Worm (Caenorhabditis elegans) whole organism, L4 larva: ENCODE measurements around the gene T21B4.3.
A peak's percentile ranks its signal among the peaks of the same experiment; 100 is the strongest.

ENCODE experiments used
- D1046.2 ChIP-seq: fragments of 200-800 bp; sonication (Bioruptor generic); IDR thresholded peaks from 2 replicates; pipeline ENCODE4 v1.3.6; 2022; ENCODE audit warnings: missing genetic modification characterization, missing compliant biosample characterization
- F10B5.3 ChIP-seq: sonication (generic microtip); optimal IDR thresholded peaks from 2 replicates; lab custom pipeline; 2016; ENCODE audit warnings: mild to moderate bottlenecking, missing genetic modification characterization, missing compliant biosample characterization
- aha-1 ChIP-seq: fragments of 150-350 bp; peaks from one replicate; lab custom pipeline; 2014; ENCODE audit warnings: missing biosample characterization, missing genetic modification characterization
- aly-2 ChIP-seq: sonication (generic microtip); optimal IDR thresholded peaks from 2 replicates; lab custom pipeline; 2018; ENCODE audit warnings: missing biosample characterization, missing genetic modification characterization
- ceh-20 ChIP-seq: fragments of 200-800 bp; sonication (Bioruptor generic); IDR thresholded peaks from 2 replicates; pipeline ENCODE4 v1.3.6; 2022; ENCODE audit warnings: missing genetic modification reagents, missing genetic modification characterization, missing compliant biosample characterization
- ceh-28 ChIP-seq: fragments of 150-350 bp; optimal IDR thresholded peaks from 2 replicates; lab custom pipeline; 2014; ENCODE audit warnings: missing biosample characterization, missing genetic modification reagents, missing genetic modification characterization
- ctbp-1 ChIP-seq: fragments of 200-800 bp; sonication (Bioruptor generic); IDR thresholded peaks from 2 replicates; pipeline ENCODE4 v1.3.6; 2022; ENCODE audit warnings: missing genetic modification reagents, missing genetic modification characterization, missing compliant biosample characterization
- dmd-8 ChIP-seq: fragments of 200-800 bp; sonication (Bioruptor generic); IDR thresholded peaks from 2 replicates; pipeline ENCODE4 v1.3.6; 2022; ENCODE audit warnings: missing genetic modification characterization, missing compliant biosample characterization
- fkh-10 ChIP-seq: fragments of 150-350 bp; optimal IDR thresholded peaks from 2 replicates; lab custom pipeline; 2014; ENCODE audit warnings: missing biosample characterization, missing genetic modification reagents, missing genetic modification characterization
- hif-1 ChIP-seq, 2 experiments: sonication (generic microtip); optimal IDR thresholded peaks; 2 replicates each; lab custom pipeline; 2016 to 2017; ENCODE audit warnings: missing compliant biosample characterization in 2 of 2, missing genetic modification characterization in 2 of 2, missing genetic modification reagents in 2 of 2, missing genotype in 2 of 2, mild to moderate bottlenecking in 1 of 2
- hlh-11 ChIP-seq: fragments of 200-800 bp; sonication (Bioruptor generic); optimal IDR thresholded peaks from 2 replicates; lab custom pipeline; 2018; ENCODE audit warnings: mild to moderate bottlenecking, missing genetic modification characterization, missing compliant biosample characterization
- jun-1 ChIP-seq: fragments of 150-350 bp; optimal IDR thresholded peaks from 2 replicates; lab custom pipeline; 2014; ENCODE audit warnings: missing biosample characterization, missing genetic modification reagents, missing genetic modification characterization
- lin-15B ChIP-seq: fragments of 150-350 bp; sonication (generic microtip); optimal IDR thresholded peaks from 3 replicates; lab custom pipeline; 2014; ENCODE audit warnings: missing biosample characterization, missing genetic modification characterization
- madf-5 ChIP-seq, 2 experiments: fragments of 200-800 bp; sonication (Bioruptor generic); IDR thresholded peaks; 2 replicates each; pipeline ENCODE4 v1.3.6; 2022; ENCODE audit warnings: missing compliant biosample characterization in 2 of 2, missing genetic modification characterization in 2 of 2
- mdl-1 ChIP-seq, 2 experiments: fragments of 150-350 bp in 1 of 2; sonication (generic microtip) in 1 of 2; optimal IDR thresholded peaks; 2 replicates each; lab custom pipeline; 2014 to 2017; ENCODE audit warnings: missing biosample characterization in 2 of 2, missing genetic modification characterization in 2 of 2
- mep-1 ChIP-seq: fragments of 150-350 bp; sonication (generic microtip); optimal IDR thresholded peaks from 3 replicates; lab custom pipeline; 2014; ENCODE audit warnings: missing biosample characterization, missing genetic modification characterization
- nhr-10 ChIP-seq: fragments of 150-350 bp; optimal IDR thresholded peaks from 2 replicates; lab custom pipeline; 2014; ENCODE audit warnings: missing biosample characterization, missing genetic modification characterization
- nhr-41 ChIP-seq: fragments of 200-800 bp; sonication (Bioruptor generic); IDR thresholded peaks from 2 replicates; pipeline ENCODE4 v1.3.6; 2022; ENCODE audit warnings: missing genetic modification reagents, missing genetic modification characterization, missing compliant biosample characterization
- nhr-42 ChIP-seq: fragments of 200-800 bp; sonication (Bioruptor generic); IDR thresholded peaks from 2 replicates; pipeline ENCODE4 v1.3.6; 2022; ENCODE audit warnings: missing genetic modification characterization, missing compliant biosample characterization
- set-16 ChIP-seq: fragments of 200-800 bp; sonication (Bioruptor generic); IDR thresholded peaks from 2 replicates; pipeline ENCODE4 v1.3.6; 2022; ENCODE audit warnings: missing genetic modification reagents, missing genetic modification characterization, missing compliant biosample characterization
- snpc-1.2 ChIP-seq: fragments of 200-800 bp; sonication (Bioruptor generic); IDR thresholded peaks from 2 replicates; pipeline ENCODE4 v1.3.6; 2022; ENCODE audit warnings: missing genetic modification reagents, missing genetic modification characterization, missing compliant biosample characterization
- snpc-4 ChIP-seq: fragments of 150-350 bp; optimal IDR thresholded peaks from 2 replicates; lab custom pipeline; 2014; ENCODE audit warnings: missing biosample characterization, missing genetic modification characterization
- spr-1 ChIP-seq: sonication (generic microtip); optimal IDR thresholded peaks from 2 replicates; lab custom pipeline; 2016; ENCODE audit warnings: mild to moderate bottlenecking, missing genetic modification characterization, missing compliant biosample characterization
- unc-39 ChIP-seq: sonication (generic microtip); optimal IDR thresholded peaks from 2 replicates; lab custom pipeline; 2017; ENCODE audit warnings: missing biosample characterization, missing genetic modification characterization
- unc-62 ChIP-seq, 3 experiments: fragments of 150-350 bp in 1 of 3; sonication (generic microtip); optimal IDR thresholded peaks in 2 of 3; peaks in 1 of 3; 1 replicate in 1 of 3; 2 replicates in 2 of 3; lab custom pipeline; 2014 to 2017; ENCODE audit warnings: missing biosample characterization in 3 of 3, missing genetic modification characterization in 3 of 3, missing genetic modification reagents in 3 of 3, missing genotype in 1 of 3
- zip-11 ChIP-seq: fragments of 200-800 bp; sonication (Bioruptor generic); IDR thresholded peaks from 2 replicates; pipeline ENCODE4 v1.3.6; 2022; ENCODE audit warnings: missing genetic modification characterization, missing compliant biosample characterization

The T21B4.3 gene

DNA sequence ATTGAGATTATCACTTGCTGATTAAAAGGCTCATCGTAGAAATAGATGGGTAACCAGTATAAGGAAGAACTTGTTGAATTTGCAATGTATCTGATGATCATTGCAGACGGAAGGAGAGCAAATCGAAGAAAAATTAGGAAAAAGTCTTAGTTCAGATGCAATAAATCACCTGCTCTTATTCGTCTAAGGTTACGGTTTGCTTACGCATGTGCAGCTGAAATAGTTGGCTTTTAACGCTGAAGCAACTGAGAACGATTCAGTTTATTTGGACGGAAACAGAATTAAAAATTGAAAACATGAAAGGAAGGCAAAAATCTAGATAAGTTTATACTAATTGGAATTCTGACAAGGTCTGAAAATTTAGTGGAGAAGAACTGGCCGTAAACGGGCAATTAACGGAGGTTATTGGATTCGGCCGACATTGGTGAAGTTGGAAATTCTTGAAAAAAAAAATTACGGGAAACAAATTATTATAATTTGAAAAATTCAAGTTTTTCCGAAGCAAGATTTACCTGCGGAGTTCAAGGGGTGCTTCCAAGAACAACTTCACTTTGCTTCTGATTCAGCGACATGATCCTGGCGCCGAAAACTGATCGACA lies 44.0 kb downstream of the T21B4.3 start, which contains the start of the genes sre-35 and sre-33:
Gene sre-35 (minus strand): TSS at position 101 of the 599 bp plus-strand sequence.
Gene sre-33 (plus strand): TSS at position 549 of the 599 bp plus-strand sequence.
- TF ChIP-seq aha-1 (tag; lab: Kevin White, UChicago) (peak; percentile 81), aly-2 (no peak)

DNA sequence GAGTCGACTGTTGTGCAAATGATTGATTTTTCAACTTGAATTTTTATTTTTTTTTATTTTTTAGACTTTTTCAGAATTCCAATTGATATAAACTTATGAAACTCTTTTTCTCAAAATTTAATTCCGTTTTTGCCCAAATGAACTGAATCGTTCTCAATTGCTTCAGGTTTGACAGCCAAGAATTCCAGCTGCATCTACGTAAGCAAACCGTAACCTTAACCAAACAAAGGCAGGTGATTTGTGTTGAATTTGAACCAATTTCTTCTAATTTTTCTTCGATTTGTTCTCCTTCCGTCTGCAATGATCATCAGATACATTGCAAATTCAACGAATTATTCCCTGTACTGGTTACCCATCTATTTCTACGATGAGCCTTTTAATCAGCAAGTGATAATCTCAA lies 47.0 kb downstream of the T21B4.3 start, which contains the start of gene sre-34:
Gene sre-34 (plus strand): TSS at position 301 of the 400 bp plus-strand sequence.
- TF ChIP-seq jun-1 (no peak), ctbp-1 (GFP tag; lab: Robert Waterston, UW) (no peak), set-16 (GFP tag; lab: Robert Waterston, UW) (no peak), spr-1 (tag; lab: Kevin White, UChicago) (no peak), nhr-42 (GFP tag; lab: Robert Waterston, UW) (no peak), hif-1 (tag; optimal IDR thresholded peaks at IDR 0.05; lab: Kevin White, UChicago) (no peak), unc-39 (tag; lab: Kevin White, UChicago) (no peak), nhr-41 (GFP tag; lab: Robert Waterston, UW) (no peak), mdl-1 (tag; optimal IDR thresholded peaks at IDR 0.05; lab: Kevin White, UChicago) (no peak), ceh-28 (tag; lab: Kevin White, UChicago) (no peak), ceh-20 (no peak), snpc-1.2 (GFP tag; lab: Robert Waterston, UW) (no peak), hlh-11 (no peak), dmd-8 (GFP tag; lab: Robert Waterston, UW) (no peak)

DNA sequence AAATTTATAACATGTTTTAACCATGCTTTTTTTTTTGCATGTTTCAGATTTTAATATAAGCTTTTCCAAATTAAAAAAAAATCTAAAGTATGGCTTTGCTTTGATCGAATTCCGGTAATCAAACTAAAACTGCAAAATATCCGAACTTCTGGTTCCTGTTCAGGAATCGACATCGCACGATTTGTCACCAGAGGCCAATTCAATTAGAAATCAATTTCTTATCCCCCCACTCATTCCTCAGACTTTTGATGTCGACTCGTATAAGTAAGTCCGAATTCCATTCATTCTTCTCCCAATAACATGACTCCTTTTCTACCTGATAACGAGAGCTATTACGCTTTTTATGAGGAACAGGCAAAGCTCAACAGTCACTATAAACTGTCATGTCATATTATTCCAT lies 48.6 kb downstream of the T21B4.3 start, which contains the start of gene srh-27:
Gene srh-27 (plus strand): TSS at position 301 of the 400 bp plus-strand sequence.
- TF ChIP-seq nhr-10 (no peak), D1046.2 (no peak), madf-5 (GFP tag; IDR thresholded peaks at IDR 0.05; lab: Robert Waterston, UW) (no peak), F10B5.3 (tag; lab: Kevin White, UChicago) (no peak), snpc-4 (tag; lab: Kevin White, UChicago) (no peak), mep-1 (tag; lab: Kevin White, UChicago) (no peak), zip-11 (GFP tag; lab: Robert Waterston, UW) (no peak), fkh-10 (no peak), unc-62 (GFP tag; optimal IDR thresholded peaks at IDR 0.05 in 1 of 2; lab: Kevin White, UChicago) (no peak), unc-62 (tag; optimal IDR thresholded peaks at IDR 0.05; lab: Kevin White, UChicago) (no peak), lin-15B (tag; lab: Kevin White, UChicago) (no peak), ctbp-1 (GFP tag; lab: Robert Waterston, UW) (no peak)
